Worm (Caenorhabditis elegans) whole organism, L4 larva: ENCODE measurements around the gene M153.3.

Experiments used
- D1046.2 ChIP-seq: fragments of 200-800 bp; sonication (Bioruptor generic); IDR thresholded peaks from 2 replicates; pipeline ENCODE4 v1.3.6; 2022; ENCODE audit warnings: missing genetic modification characterization, missing compliant biosample characterization
- F26F4.8 ChIP-seq: fragments of 200-800 bp; sonication (Bioruptor generic); conservative IDR thresholded peaks from 2 replicates; pipeline ENCODE4 v1.3.6; 2022; ENCODE audit warnings: missing genetic modification characterization, missing compliant biosample characterization
- F44E2.7 ChIP-seq: fragments of 200-800 bp; sonication (Bioruptor generic); IDR thresholded peaks from 2 replicates; pipeline ENCODE4 v2.1.2; 2022; ENCODE audit warnings: missing genetic modification characterization, missing compliant biosample characterization
- F49E8.2 ChIP-seq: sonication (generic microtip); optimal IDR thresholded peaks from 2 replicates; lab custom pipeline; 2016; ENCODE audit warnings: missing compliant biosample characterization, mild to moderate bottlenecking, missing genetic modification characterization, borderline replicate concordance
- T20F7.1 ChIP-seq: fragments of 200-800 bp; sonication (Bioruptor generic); optimal IDR thresholded peaks from 2 replicates; lab custom pipeline; 2018; ENCODE audit warnings: mild to moderate bottlenecking, missing genetic modification characterization, missing compliant biosample characterization
- T26A8.4 ChIP-seq: fragments of 200-800 bp; sonication (Bioruptor generic); IDR thresholded peaks from 2 replicates; pipeline ENCODE4 v1.3.6; 2022; ENCODE audit warnings: missing genetic modification characterization, missing compliant biosample characterization
- Y75B8A.6 ChIP-seq: fragments of 200-800 bp; sonication (Bioruptor generic); IDR thresholded peaks from 2 replicates; pipeline ENCODE4 v1.3.6; 2022; ENCODE audit warnings: missing genetic modification reagents, missing genetic modification characterization, missing compliant biosample characterization
- ZK337.2 ChIP-seq: fragments of 200-800 bp; sonication (Bioruptor generic); IDR thresholded peaks from 2 replicates; pipeline ENCODE4 v1.3.6; 2022; ENCODE audit warnings: missing genetic modification reagents, missing genetic modification characterization, missing compliant biosample characterization
- aly-2 ChIP-seq: sonication (generic microtip); optimal IDR thresholded peaks from 2 replicates; lab custom pipeline; 2018; ENCODE audit warnings: missing biosample characterization, missing genetic modification characterization
- ama-1 ChIP-seq: fragments of 150-350 bp; optimal IDR thresholded peaks from 2 replicates; lab custom pipeline; 2014; ENCODE audit warnings: inconsistent platforms, mixed read lengths
- attf-4 ChIP-seq: sonication (generic microtip); optimal IDR thresholded peaks from 3 replicates; lab custom pipeline; 2017; ENCODE audit warnings: missing biosample characterization, missing genetic modification characterization
- ceh-62 ChIP-seq: sonication (generic microtip); optimal IDR thresholded peaks from 2 replicates; lab custom pipeline; 2017; ENCODE audit warnings: missing biosample characterization, missing genetic modification characterization
- ceh-82 ChIP-seq: sonication (generic microtip); optimal IDR thresholded peaks from 2 replicates; lab custom pipeline; 2017; ENCODE audit warnings: missing biosample characterization, missing genetic modification characterization
- daf-16 ChIP-seq, 3 experiments: sonication (generic microtip); optimal IDR thresholded peaks; 2 replicates each; lab custom pipeline; 2016 to 2017; ENCODE audit warnings: missing genetic modification characterization in 3 of 3, missing genetic modification reagents in 3 of 3, mild to moderate bottlenecking in 2 of 3, missing compliant biosample characterization in 2 of 3, missing biosample characterization in 1 of 3, moderate library complexity in 1 of 3
- dmd-6 ChIP-seq: fragments of 200-800 bp; sonication (Bioruptor generic); IDR thresholded peaks from 2 replicates; pipeline ENCODE4 v1.3.6; 2022; ENCODE audit warnings: missing genetic modification reagents, missing genetic modification characterization, missing compliant biosample characterization
- duxl-1 ChIP-seq: sonication (generic microtip); optimal IDR thresholded peaks from 2 replicates; lab custom pipeline; 2016; ENCODE audit warnings: mild to moderate bottlenecking, missing genetic modification characterization, moderate library complexity, missing compliant biosample characterization; ENCODE audit not compliant: poor library complexity
- dve-1 ChIP-seq: sonication (generic microtip); optimal IDR thresholded peaks from 2 replicates; lab custom pipeline; 2017; ENCODE audit warnings: antibody characterized with exemption, mild to moderate bottlenecking, missing genetic modification characterization, missing compliant biosample characterization; ENCODE audit not compliant: insufficient read depth
- fkh-10 ChIP-seq: fragments of 150-350 bp; optimal IDR thresholded peaks from 2 replicates; lab custom pipeline; 2014; ENCODE audit warnings: missing biosample characterization, missing genetic modification reagents, missing genetic modification characterization
- hif-1 ChIP-seq, 2 experiments: sonication (generic microtip); optimal IDR thresholded peaks; 2 replicates each; lab custom pipeline; 2016 to 2017; ENCODE audit warnings: missing compliant biosample characterization in 2 of 2, missing genetic modification characterization in 2 of 2, missing genetic modification reagents in 2 of 2, missing genotype in 2 of 2, mild to moderate bottlenecking in 1 of 2
- jun-1 ChIP-seq: fragments of 150-350 bp; optimal IDR thresholded peaks from 2 replicates; lab custom pipeline; 2014; ENCODE audit warnings: missing biosample characterization, missing genetic modification reagents, missing genetic modification characterization
- lim-7 ChIP-seq: fragments of 200-800 bp; sonication (Bioruptor generic); IDR thresholded peaks from 2 replicates; pipeline ENCODE4 v1.3.6; 2022; ENCODE audit warnings: missing genetic modification characterization, missing compliant biosample characterization
- lin-15B ChIP-seq: fragments of 150-350 bp; sonication (generic microtip); optimal IDR thresholded peaks from 3 replicates; lab custom pipeline; 2014; ENCODE audit warnings: missing biosample characterization, missing genetic modification characterization
- lin-39 ChIP-seq: fragments of 150-350 bp; optimal IDR thresholded peaks from 2 replicates; lab custom pipeline; 2014; ENCODE audit warnings: missing biosample characterization, missing genetic modification reagents, missing genetic modification characterization
- lsy-2 ChIP-seq, 2 experiments: fragments of 150-350 bp in 1 of 2; sonication (generic microtip) in 1 of 2; optimal IDR thresholded peaks; 2 replicates each; lab custom pipeline; 2014 to 2017; ENCODE audit warnings: missing biosample characterization in 2 of 2, missing genetic modification characterization in 2 of 2
- madf-5 ChIP-seq, 2 experiments: fragments of 200-800 bp; sonication (Bioruptor generic); IDR thresholded peaks; 2 replicates each; pipeline ENCODE4 v1.3.6; 2022; ENCODE audit warnings: missing compliant biosample characterization in 2 of 2, missing genetic modification characterization in 2 of 2
- mdl-1 ChIP-seq, 2 experiments: fragments of 150-350 bp in 1 of 2; sonication (generic microtip) in 1 of 2; optimal IDR thresholded peaks; 2 replicates each; lab custom pipeline; 2014 to 2017; ENCODE audit warnings: missing biosample characterization in 2 of 2, missing genetic modification characterization in 2 of 2
- mep-1 ChIP-seq: fragments of 150-350 bp; sonication (generic microtip); optimal IDR thresholded peaks from 3 replicates; lab custom pipeline; 2014; ENCODE audit warnings: missing biosample characterization, missing genetic modification characterization
- mes-2 ChIP-seq: sonication (generic microtip); optimal IDR thresholded peaks from 2 replicates; lab custom pipeline; 2016; ENCODE audit warnings: missing genotype, mild to moderate bottlenecking, missing genetic modification characterization, missing compliant biosample characterization; ENCODE audit not compliant: poor library complexity, severe bottlenecking
- nhr-25 ChIP-seq: sonication (generic microtip); optimal IDR thresholded peaks from 2 replicates; lab custom pipeline; 2017; ENCODE audit warnings: missing genetic modification characterization, mild to moderate bottlenecking, missing compliant biosample characterization, antibody characterized with exemption, moderate library complexity, borderline replicate concordance; ENCODE audit not compliant: insufficient read depth
- nhr-28 ChIP-seq: fragments of 150-350 bp; optimal IDR thresholded peaks from 2 replicates; lab custom pipeline; 2014; ENCODE audit warnings: missing biosample characterization, missing genetic modification characterization
- nhr-6 ChIP-seq: fragments of 150-350 bp; optimal IDR thresholded peaks from 2 replicates; lab custom pipeline; 2014; ENCODE audit warnings: missing biosample characterization, missing genetic modification characterization
- nhr-77 ChIP-seq: fragments of 150-350 bp; optimal IDR thresholded peaks from 2 replicates; lab custom pipeline; 2014; ENCODE audit warnings: missing biosample characterization, missing genetic modification characterization
- pha-4 ChIP-seq, 2 experiments: fragments of 150-350 bp in 1 of 2; fragments of 200-800 bp in 1 of 2; sonication (Bioruptor generic) in 1 of 2; IDR thresholded peaks in 1 of 2; optimal IDR thresholded peaks in 1 of 2; 2 replicates each; pipeline versions ENCODE4 v1.3.6 to Lab custom; 2014 to 2022; ENCODE audit warnings: missing genetic modification characterization in 2 of 2, missing genetic modification reagents in 2 of 2, missing biosample characterization in 1 of 2, missing compliant biosample characterization in 1 of 2
- php-3 ChIP-seq: fragments of 200-800 bp; sonication (Bioruptor generic); IDR thresholded peaks from 2 replicates; pipeline ENCODE4 v1.3.6; 2022; ENCODE audit warnings: missing genetic modification reagents, missing genetic modification characterization, missing compliant biosample characterization
- pqm-1 ChIP-seq: sonication (generic microtip); optimal IDR thresholded peaks from 2 replicates; lab custom pipeline; 2017; ENCODE audit warnings: missing biosample characterization, missing genetic modification characterization
- spr-1 ChIP-seq: sonication (generic microtip); optimal IDR thresholded peaks from 2 replicates; lab custom pipeline; 2016; ENCODE audit warnings: mild to moderate bottlenecking, missing genetic modification characterization, missing compliant biosample characterization
- spr-3 ChIP-seq: fragments of 200-800 bp; sonication (Bioruptor generic); optimal IDR thresholded peaks from 2 replicates; lab custom pipeline; 2018; ENCODE audit warnings: mild to moderate bottlenecking, missing genetic modification characterization, missing compliant biosample characterization
- tra-1 ChIP-seq: fragments of 200-800 bp; sonication (Bioruptor generic); IDR thresholded peaks from 2 replicates; pipeline ENCODE4 v1.3.6; 2022; ENCODE audit warnings: missing genetic modification reagents, missing genetic modification characterization, missing compliant biosample characterization
- unc-62 ChIP-seq, 3 experiments: fragments of 150-350 bp in 1 of 3; sonication (generic microtip); optimal IDR thresholded peaks in 2 of 3; peaks in 1 of 3; 1 replicate in 1 of 3; 2 replicates in 2 of 3; lab custom pipeline; 2014 to 2017; ENCODE audit warnings: missing biosample characterization in 3 of 3, missing genetic modification characterization in 3 of 3, missing genetic modification reagents in 3 of 3, missing genotype in 1 of 3
- zfp-3 ChIP-seq: fragments of 200-800 bp; sonication (Bioruptor generic); conservative IDR thresholded peaks from 2 replicates; pipeline ENCODE4 v1.3.6; 2022; ENCODE audit warnings: missing genetic modification reagents, missing genetic modification characterization, missing compliant biosample characterization
- zip-2 ChIP-seq: fragments of 150-350 bp; optimal IDR thresholded peaks from 2 replicates; lab custom pipeline; 2014; ENCODE audit warnings: missing biosample characterization, missing genetic modification characterization

Gene M153.3

ce11 chrX:12172482-12173134 lies 29.9 kb downstream of the M153.3 start (continued):
- TF ChIP-seq nhr-25 (tag; lab: Kevin White, UChicago) (no peak), dmd-6 (GFP tag; lab: Robert Waterston, UW) (peak; percentile 96), ceh-82 (tag; lab: Kevin White, UChicago) (no peak), lim-7 (GFP tag; lab: Robert Waterston, UW) (no peak), aly-2 (tag; lab: Kevin White, UChicago) (no peak), dve-1 (tag; lab: Kevin White, UChicago) (peak; percentile 85), mes-2 (tag; lab: Kevin White, UChicago) (peak; percentile 46), lsy-2 (tag; optimal IDR thresholded peaks at IDR 0.05; lab: Kevin White, UChicago) (peak in 1 of 2 experiments; percentile 41), attf-4 (tag; lab: Kevin White, UChicago) (no peak), nhr-77 (tag; lab: Kevin White, UChicago) (peak; percentile 62), tra-1 (GFP tag; lab: Robert Waterston, UW) (peak; percentile 75; the same call in 1 of the 2 replicates), spr-1 (tag; lab: Kevin White, UChicago) (no peak), mep-1 (peak; percentile 49), php-3 (GFP tag; lab: Robert Waterston, UW) (peak; percentile 70; the same call in 1 of the 2 replicates), T20F7.1 (GFP tag; lab: Kevin White, UChicago) (peak; percentile 23), ZK337.2 (GFP tag; lab: Robert Waterston, UW) (no peak), mdl-1 (tag; optimal IDR thresholded peaks at IDR 0.05; lab: Kevin White, UChicago) (peak in 1 of 2 experiments; percentile 11), nhr-28 (peak; percentile 78), D1046.2 (GFP tag; lab: Robert Waterston, UW) (no peak), lin-39 (tag; lab: Kevin White, UChicago) (no peak), fkh-10 (GFP tag; lab: Kevin White, UChicago) (no peak), pha-4 (GFP tag; IDR thresholded peaks at IDR 0.05; lab: Robert Waterston, UW) (peak; percentile 37; the same call in 1 of the 2 replicates), pha-4 (tag; optimal IDR thresholded peaks at IDR 0.05; lab: Kevin White, UChicago) (no peak)

ce11 chrX:12173989-12174388 lies 31.3 kb downstream of the M153.3 start:
- TF ChIP-seq pqm-1 (tag; lab: Kevin White, UChicago) (peak; percentile 51), D1046.2 (GFP tag; lab: Robert Waterston, UW) (no peak), daf-16 (GFP tag; optimal IDR thresholded peaks at IDR 0.05; lab: Kevin White, UChicago) (no peak), daf-16 (tag; optimal IDR thresholded peaks at IDR 0.05; lab: Kevin White, UChicago) (peak; percentile 3), dmd-6 (GFP tag; lab: Robert Waterston, UW) (peak; percentile 50)

- no peak for TF ChIP-seq zfp-3 (GFP tag; lab: Robert Waterston, UW)
- TF ChIP-seq tra-1 (GFP tag; lab: Robert Waterston, UW): no peak
- no peak for TF ChIP-seq F49E8.2 (tag; lab: Kevin White, UChicago)
- TF ChIP-seq F44E2.7: no peak
- no peak for TF ChIP-seq nhr-6
- TF ChIP-seq F26F4.8: no peak
- TF ChIP-seq ceh-62 (tag; lab: Kevin White, UChicago): no peak
- TF ChIP-seq nhr-25 (tag; lab: Kevin White, UChicago): no peak
- TF ChIP-seq T26A8.4 (GFP tag; lab: Robert Waterston, UW): no peak
- TF ChIP-seq ceh-82 (tag; lab: Kevin White, UChicago): no peak
- no peak for TF ChIP-seq zip-2 (tag; lab: Kevin White, UChicago)
- TF ChIP-seq nhr-28: peak; percentile 15
- no peak for TF ChIP-seq ZK337.2 (GFP tag; lab: Robert Waterston, UW)
- TF ChIP-seq unc-62 (GFP tag; optimal IDR thresholded peaks at IDR 0.05 in 1 of 2; lab: Kevin White, UChicago): peak in 1 of 2 experiments; percentile 85
- no peak for TF ChIP-seq unc-62 (tag; optimal IDR thresholded peaks at IDR 0.05; lab: Kevin White, UChicago)
- TF ChIP-seq dmd-6 (GFP tag; lab: Robert Waterston, UW): peak; percentile 50; the same call in 1 of the 2 replicates
- no peak for TF ChIP-seq hif-1 (tag; optimal IDR thresholded peaks at IDR 0.05; lab: Kevin White, UChicago)
- TF ChIP-seq fkh-10 (GFP tag; lab: Kevin White, UChicago): no peak
- no peak for TF ChIP-seq madf-5 (GFP tag; IDR thresholded peaks at IDR 0.05; lab: Robert Waterston, UW)
- no peak for TF ChIP-seq Y75B8A.6 (GFP tag; lab: Robert Waterston, UW)
- TF ChIP-seq duxl-1 (tag; lab: Kevin White, UChicago): no peak
- no peak for TF ChIP-seq lin-15B (tag; lab: Kevin White, UChicago)
- TF ChIP-seq spr-3: no peak
- TF ChIP-seq jun-1 (tag; lab: Kevin White, UChicago): no peak
- TF ChIP-seq ama-1 (lab: Kevin White, UChicago): no peak
Measured at ce11 chrX:12174686-12175404, 32.2 kb downstream of the M153.3 start.
